Worm (Caenorhabditis elegans): ENCODE results near the gene mlc-5.
A peak's percentile ranks its signal among the peaks of the same experiment; 100 is the strongest.

Gene mlc-5

ce11 chrIII:13624226-13624625 is 1.1 kb downstream of the mlc-5 start, which contains the start of gene taf-9:
taf-9 (plus strand) TSS chrIII:13624276.
- TF ChIP-seq ama-1 (optimal IDR thresholded peaks at IDR 0.05), result peak; percentile 45
- TF ChIP-seq pha-4 (tag; optimal IDR thresholded peaks at IDR 0.05), result no peak
- TF ChIP-seq nhr-43 (tag; optimal IDR thresholded peaks at IDR 0.05; ENCODE audit: poor library complexity, severe bottlenecking), result peak; percentile 13
- no peak for TF ChIP-seq tbx-2 (tag; optimal IDR thresholded peaks at IDR 0.05)

- peak; percentile 30 for TF ChIP-seq elt-2 (tag; optimal IDR thresholded peaks at IDR 0.05)
- TF ChIP-seq nhr-25 (tag; optimal IDR thresholded peaks at IDR 0.05), result no peak
- no peak for TF ChIP-seq eor-1 (tag; optimal IDR thresholded peaks at IDR 0.05)
- TF ChIP-seq elt-3 (tag; optimal IDR thresholded peaks at IDR 0.05), result no peak
- no peak for TF ChIP-seq egl-5 (tag; optimal IDR thresholded peaks at IDR 0.05)
- no peak for TF ChIP-seq R02D3.7 (tag; optimal IDR thresholded peaks at IDR 0.05)
- TF ChIP-seq ama-1 (optimal IDR thresholded peaks at IDR 0.05), result peak; percentile 58
- TF ChIP-seq lin-15B (tag; optimal IDR thresholded peaks at IDR 0.05), result no peak
- TF ChIP-seq nhr-237 (tag; optimal IDR thresholded peaks at IDR 0.05), result no peak
- TF ChIP-seq nhr-12 (tag; optimal IDR thresholded peaks at IDR 0.05), result no peak
- no peak for TF ChIP-seq mdl-1 (tag; optimal IDR thresholded peaks at IDR 0.05)
- TF ChIP-seq ztf-4 (tag; optimal IDR thresholded peaks at IDR 0.05), result no peak
- TF ChIP-seq skn-1 (tag; optimal IDR thresholded peaks at IDR 0.05), result no peak
- no peak for TF ChIP-seq mml-1 (tag; optimal IDR thresholded peaks at IDR 0.05)
- peak; percentile 6 for TF ChIP-seq ceh-28 (tag; optimal IDR thresholded peaks at IDR 0.05)
- no peak for TF ChIP-seq sea-2 (GFP tag; optimal IDR thresholded peaks at IDR 0.05)
Measured at ce11 chrIII:13625650-13626430, 2.7 kb downstream of the mlc-5 start.

- TF ChIP-seq zag-1 (tag; optimal IDR thresholded peaks at IDR 0.05) (no peak), skn-1 (tag; optimal IDR thresholded peaks at IDR 0.05) (peak; percentile 2), pqm-1 (tag; optimal IDR thresholded peaks at IDR 0.05) (peak; percentile 79), fos-1 (tag; optimal IDR thresholded peaks at IDR 0.05) (peak; percentile 6), elt-2 (tag; optimal IDR thresholded peaks at IDR 0.05) (peak; percentile 91), R02D3.7 (tag; optimal IDR thresholded peaks at IDR 0.05) (no peak), jun-1 (tag; optimal IDR thresholded peaks at IDR 0.05) (peak; percentile 19), pha-4 (tag; optimal IDR thresholded peaks at IDR 0.05) (peak; percentile 58)
Measured at ce11 chrIII:13626692-13627091, 3.6 kb downstream of the mlc-5 start, which contains the start of gene T12D8.5. T12D8.5 (minus strand) TSS chrIII:13626786.

DNA sequence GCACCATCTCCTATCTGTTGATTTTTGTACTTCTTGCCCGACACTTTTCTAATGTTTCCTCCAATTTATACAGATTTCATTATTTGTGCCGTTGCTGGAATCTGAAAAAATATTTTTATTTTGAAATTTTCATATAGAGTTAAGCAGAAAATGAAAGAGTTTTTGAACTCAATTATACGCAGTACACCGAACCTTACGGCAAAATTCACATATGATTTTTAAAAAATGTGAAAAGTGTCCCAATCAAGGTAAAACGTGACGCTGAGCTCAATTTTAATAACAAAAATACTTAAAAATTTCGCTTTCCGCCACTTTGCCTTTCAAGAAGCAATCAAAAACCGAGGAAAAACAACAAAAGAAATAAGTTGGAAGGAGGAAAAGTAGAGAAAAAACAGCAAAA is 7.6 kb downstream of the mlc-5 start, which contains the start of gene arrd-17:
TSS of gene arrd-17 (minus strand) at position 101 of the 400 bp plus-strand sequence.
- no peak for TF ChIP-seq R02D3.7 (tag; optimal IDR thresholded peaks at IDR 0.05)
- TF ChIP-seq unc-62 (GFP tag; optimal IDR thresholded peaks at IDR 0.05), result no peak
- TF ChIP-seq snpc-4 (tag; optimal IDR thresholded peaks at IDR 0.05), result no peak
- no peak for TF ChIP-seq nhr-25 (tag; optimal IDR thresholded peaks at IDR 0.05)
- TF ChIP-seq lin-39 (tag; optimal IDR thresholded peaks at IDR 0.05), result no peak
- no peak for TF ChIP-seq ceh-82 (tag; optimal IDR thresholded peaks at IDR 0.05)
- TF ChIP-seq ceh-9 (tag; optimal IDR thresholded peaks at IDR 0.05), result no peak
- TF ChIP-seq skn-1 (tag; optimal IDR thresholded peaks at IDR 0.05), result no peak
- no peak for TF ChIP-seq ztf-11 (tag; optimal IDR thresholded peaks at IDR 0.05)
- TF ChIP-seq elt-3 (tag; optimal IDR thresholded peaks at IDR 0.05), result no peak
- TF ChIP-seq fkh-10 (GFP tag; optimal IDR thresholded peaks at IDR 0.05), result no peak
- no peak for TF ChIP-seq nhr-28 (tag; optimal IDR thresholded peaks at IDR 0.05)
- TF ChIP-seq nfya-1 (tag; optimal IDR thresholded peaks at IDR 0.05; ENCODE audit: insufficient read depth), result no peak
- TF ChIP-seq elt-2 (tag; optimal IDR thresholded peaks at IDR 0.05), result no peak
- TF ChIP-seq elt-1 (tag; optimal IDR thresholded peaks at IDR 0.05), result no peak

DNA sequence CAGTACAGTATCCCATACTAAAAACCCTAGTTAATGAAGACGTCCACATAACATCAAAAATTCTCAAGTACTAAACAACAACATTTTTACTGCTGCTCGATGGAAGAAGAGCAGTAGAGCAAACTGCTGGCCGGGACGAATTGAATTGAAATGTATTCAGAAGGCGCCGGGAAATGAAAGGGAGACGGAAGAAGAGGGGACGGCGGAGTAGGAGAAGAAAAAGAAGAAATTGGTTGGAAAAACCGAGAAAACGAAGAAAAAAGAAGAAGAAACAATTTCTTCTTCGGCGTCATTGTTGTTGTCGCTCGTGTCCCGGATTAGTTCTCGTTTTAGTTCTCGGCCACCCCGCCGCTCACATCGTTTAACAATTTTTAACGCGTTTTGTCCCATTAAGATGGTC is 10.7 kb downstream of the mlc-5 start:
- TF ChIP-seq fkh-10 (GFP tag; optimal IDR thresholded peaks at IDR 0.05) (peak; percentile 20), fkh-2 (tag; optimal IDR thresholded peaks at IDR 0.05) (no peak), lin-39 (tag; optimal IDR thresholded peaks at IDR 0.05) (peak; percentile 3), ceh-16 (tag; optimal IDR thresholded peaks at IDR 0.05) (no peak), tbx-2 (tag; optimal IDR thresholded peaks at IDR 0.05) (no peak), ama-1 (optimal IDR thresholded peaks at IDR 0.05) (no peak), egl-5 (tag; optimal IDR thresholded peaks at IDR 0.05) (no peak), nhr-76 (tag; optimal IDR thresholded peaks at IDR 0.05) (no peak), nhr-67 (tag; optimal IDR thresholded peaks at IDR 0.05) (no peak), mdl-1 (tag; optimal IDR thresholded peaks at IDR 0.05) (no peak), nfya-1 (tag; optimal IDR thresholded peaks at IDR 0.05; ENCODE audit: insufficient read depth) (peak; percentile 3), unc-39 (tag; optimal IDR thresholded peaks at IDR 0.05) (no peak), nhr-237 (tag; optimal IDR thresholded peaks at IDR 0.05) (no peak), nhr-28 (tag; optimal IDR thresholded peaks at IDR 0.05) (no peak)

Measured in whole organism, L3 larva.